Fruit fly (Drosophila melanogaster): Measurements from ENCODE around the gene mrn.
A peak's percentile ranks its signal among the peaks of the same experiment; 100 is the strongest.

mrn gene

dm6 chr3L:15580487-15580886, at the start of gene mrn, which contains the start of gene CG12301:
TSS of gene mrn (minus strand) at chr3L:15580537.
TSS of gene CG12301 (plus strand) at chr3L:15580800.
- TF ChIP-seq CG7963 (GFP tag; IDR thresholded peaks at IDR 0.05; ENCODE audit: partially characterized antibody) (peak; percentile 77), CG3995 (GFP tag; optimal IDR thresholded peaks at IDR 0.05) (peak; percentile 68), CG1529 (GFP tag; optimal IDR thresholded peaks at IDR 0.05) (no peak), CG9727 (GFP tag; optimal IDR thresholded peaks at IDR 0.05) (peak; percentile 87), Dll (GFP tag; IDR thresholded peaks at IDR 0.05; ENCODE audit: partially characterized antibody) (peak; percentile 97), esg (GFP tag; conservative IDR thresholded peaks at IDR 0.05) (peak; percentile 71), eyg (GFP tag; optimal IDR thresholded peaks at IDR 0.05) (peak; percentile 23), NFAT (GFP tag; IDR thresholded peaks at IDR 0.05) (peak; percentile 88), gro (GFP tag; optimal IDR thresholded peaks at IDR 0.05) (peak; percentile 79), CG17385 (GFP tag; optimal IDR thresholded peaks at IDR 0.05) (no peak), CG8924 (tag; optimal IDR thresholded peaks at IDR 0.05) (peak; percentile 66), CG13624 (GFP tag; optimal IDR thresholded peaks at IDR 0.05) (peak; percentile 26), CG6765 (GFP tag; optimal IDR thresholded peaks at IDR 0.05) (no peak), CG30403 (GFP tag; optimal IDR thresholded peaks at IDR 0.05) (peak; percentile 87), Dbx (GFP tag; IDR thresholded peaks at IDR 0.05) (peak; percentile 97), pan (optimal IDR thresholded peaks at IDR 0.05) (no peak), pan (GFP tag; optimal IDR thresholded peaks at IDR 0.05 in 1 of 2, IDR thresholded peaks at IDR 0.05 in 1 of 2) (peak in 1 of 2 experiments; percentile 96), mld (GFP tag; IDR thresholded peaks at IDR 0.05; ENCODE audit: partially characterized antibody) (peak; percentile 63; the same call in 1 of the 3 replicates), abd-A (tag; optimal IDR thresholded peaks at IDR 0.05) (no peak), Ptx1 (GFP tag; IDR thresholded peaks at IDR 0.05) (peak; percentile 87), CG11247 (GFP tag; IDR thresholded peaks at IDR 0.05) (peak; percentile 95), CG5953 (GFP tag; IDR thresholded peaks at IDR 0.05) (0 out of 2 replicates have a peak, but pooled peaks have one; percentile 31), ase (GFP tag; IDR thresholded peaks at IDR 0.05) (peak; percentile 95), Ravus (GFP tag; IDR thresholded peaks at IDR 0.05) (no peak), CG11560 (tag; IDR thresholded peaks at IDR 0.05) (peak; percentile 70; the same call in 2 of the 3 replicates), Spps (tag; optimal IDR thresholded peaks at IDR 0.05) (peak; percentile 41), CG10267 (tag; optimal IDR thresholded peaks at IDR 0.05) (peak; percentile 73), tll (GFP tag; optimal IDR thresholded peaks at IDR 0.05) (no peak), gcm2 (GFP tag; optimal IDR thresholded peaks at IDR 0.05) (peak; percentile 49), trem (tag; optimal IDR thresholded peaks at IDR 0.05) (peak; percentile 93), btn (GFP tag; optimal IDR thresholded peaks at IDR 0.05) (no peak), usp (GFP tag; optimal IDR thresholded peaks at IDR 0.05) (no peak), Mad (GFP tag; optimal IDR thresholded peaks at IDR 0.05) (peak; percentile 70), CG8478 (optimal IDR thresholded peaks at IDR 0.05) (no peak), Jarid2 (GFP tag; optimal IDR thresholded peaks at IDR 0.05) (no peak), lmd (GFP tag; IDR thresholded peaks at IDR 0.05) (peak; percentile 94), unpg (GFP tag; optimal IDR thresholded peaks at IDR 0.05) (no peak), CG14014 (GFP tag; IDR thresholded peaks at IDR 0.05) (peak; percentile 70), pum (GFP tag; optimal IDR thresholded peaks at IDR 0.05) (peak; percentile 48), Neu2 (GFP tag; optimal IDR thresholded peaks at IDR 0.05; ENCODE audit: borderline replicate concordance) (no peak), tin (GFP tag; optimal IDR thresholded peaks at IDR 0.05) (peak; percentile 80), sna (GFP tag; IDR thresholded peaks at IDR 0.05; ENCODE audit: partially characterized antibody) (peak; percentile 96), CG8290 (GFP tag; optimal IDR thresholded peaks at IDR 0.05) (no peak), CG8290 (tag; optimal IDR thresholded peaks at IDR 0.05) (no peak), CG14965 (GFP tag; optimal IDR thresholded peaks at IDR 0.05; ENCODE audit: borderline replicate concordance) (no peak), CG4707 (GFP tag; optimal IDR thresholded peaks at IDR 0.05) (no peak), CG2875 (GFP tag; optimal IDR thresholded peaks at IDR 0.05) (no peak), yki (optimal IDR thresholded peaks at IDR 0.05) (no peak), CG9876 (GFP tag; optimal IDR thresholded peaks at IDR 0.05) (no peak), CG6175 (GFP tag; IDR thresholded peaks at IDR 0.05) (peak; percentile 90), Adf1 (GFP tag; IDR thresholded peaks at IDR 0.05) (peak; percentile 57), corto (GFP tag; optimal IDR thresholded peaks at IDR 0.05) (no peak), CG32772 (GFP tag; IDR thresholded peaks at IDR 0.05) (peak; percentile 97)

Measured in whole organism, embryonic.